Worm (Caenorhabditis elegans): Measurements from ENCODE around the gene Y39A1A.24.
A peak's percentile ranks its signal among the peaks of the same experiment; 100 is the strongest.

The Y39A1A.24 gene

DNA sequence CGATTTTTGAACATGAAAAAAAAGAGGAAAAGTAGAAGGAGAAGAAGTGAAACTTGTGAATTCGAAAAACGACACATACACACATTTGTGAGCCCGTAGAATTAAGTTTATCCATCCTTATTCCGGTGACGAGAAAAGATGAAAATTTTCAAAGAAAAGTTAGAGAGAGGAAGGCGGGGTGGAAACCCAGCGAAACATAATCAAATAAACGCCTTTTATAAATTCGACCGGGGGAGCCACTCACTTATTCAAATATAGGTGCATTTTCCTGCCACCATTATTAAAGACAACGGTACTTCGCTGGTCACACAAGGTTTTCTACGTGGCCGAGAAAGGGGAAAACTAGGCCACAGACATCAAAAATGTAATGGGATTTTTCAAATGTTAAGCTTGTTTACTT lies 28.9 kb upstream of the Y39A1A.24 start:
- no peak for TF ChIP-seq pag-3 (tag; optimal IDR thresholded peaks at IDR 0.05; ENCODE audit: borderline replicate concordance, insufficient read depth)
- no peak for TF ChIP-seq nhr-20 (tag; optimal IDR thresholded peaks at IDR 0.05)
- no peak for TF ChIP-seq Y116A8C.19 (tag; optimal IDR thresholded peaks at IDR 0.05; ENCODE audit: borderline replicate concordance)
- TF ChIP-seq nhr-71 (tag; optimal IDR thresholded peaks at IDR 0.05): no peak
- TF ChIP-seq fkh-10 (GFP tag; optimal IDR thresholded peaks at IDR 0.05): peak; percentile 40
- TF ChIP-seq ceh-8 (GFP tag; optimal IDR thresholded peaks at IDR 0.05): no peak
- no peak for TF ChIP-seq ces-1 (GFP tag; optimal IDR thresholded peaks at IDR 0.05)

DNA sequence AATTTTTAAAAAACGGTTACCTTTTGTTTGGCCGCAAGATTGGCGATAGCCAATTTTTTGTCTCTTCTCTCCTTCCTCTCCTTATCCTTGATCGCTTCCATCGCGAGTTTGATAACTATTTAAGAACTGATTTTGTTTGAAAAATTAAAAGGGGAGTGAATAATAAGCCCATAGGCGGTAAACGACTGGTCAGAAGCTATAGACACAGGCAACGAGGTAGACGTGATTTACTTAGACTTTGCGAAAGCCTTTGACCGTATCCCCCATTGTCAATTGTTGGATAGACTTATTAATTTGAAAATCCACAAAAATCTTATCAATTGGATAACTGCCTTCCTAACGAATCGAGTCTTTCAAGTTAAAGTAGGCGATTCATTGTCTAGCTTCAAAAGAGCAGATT lies 26.2 kb upstream of the Y39A1A.24 start, which contains the start of gene Y45F3A.5:
Y45F3A.5 (minus strand) TSS at position 101 of the 400 bp plus-strand sequence.
- TF ChIP-seq nhr-90 (tag; optimal IDR thresholded peaks at IDR 0.05; ENCODE audit: poor library complexity) (no peak), lin-39 (tag; optimal IDR thresholded peaks at IDR 0.05) (no peak), blmp-1 (tag; optimal IDR thresholded peaks at IDR 0.05) (no peak), nhr-19 (GFP tag; conservative IDR thresholded peaks at IDR 0.05) (no peak), ets-5 (GFP tag; IDR thresholded peaks at IDR 0.05) (no peak), fos-1 (tag; optimal IDR thresholded peaks at IDR 0.05) (no peak), F16B12.6 (tag; optimal IDR thresholded peaks at IDR 0.05) (no peak), nhr-77 (tag; optimal IDR thresholded peaks at IDR 0.05) (no peak), fkh-10 (GFP tag; optimal IDR thresholded peaks at IDR 0.05) (no peak), C04F5.9 (tag; optimal IDR thresholded peaks at IDR 0.05) (no peak), xbp-1 (tag; optimal IDR thresholded peaks at IDR 0.05) (no peak), dpl-1 (GFP tag; optimal IDR thresholded peaks at IDR 0.05) (no peak)

DNA sequence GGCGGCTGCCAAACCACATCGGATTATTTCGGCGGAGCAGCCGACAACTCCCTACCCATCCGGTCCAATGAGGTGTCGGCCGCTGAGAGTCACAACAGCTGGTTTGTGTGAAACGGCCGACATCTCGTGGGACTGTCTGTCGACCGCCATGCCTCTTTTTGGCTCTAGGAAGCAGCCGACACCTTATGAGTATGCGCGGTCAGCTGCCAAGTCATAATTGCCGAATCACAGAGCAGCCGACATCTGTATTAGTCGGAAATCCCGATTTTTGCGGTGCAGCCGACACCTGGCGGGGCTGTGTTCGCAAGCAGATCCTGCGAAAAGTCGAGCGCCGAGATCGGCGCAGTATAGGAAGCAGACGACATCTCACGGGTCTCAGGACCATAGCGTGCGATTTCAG lies 20.4 kb upstream of the Y39A1A.24 start:
- TF ChIP-seq ceh-8 (GFP tag; optimal IDR thresholded peaks at IDR 0.05) (no peak), nhr-77 (tag; optimal IDR thresholded peaks at IDR 0.05) (no peak), nhr-237 (tag; optimal IDR thresholded peaks at IDR 0.05) (no peak), C16A3.4 (tag; optimal IDR thresholded peaks at IDR 0.05) (no peak), unc-86 (tag; optimal IDR thresholded peaks at IDR 0.05) (no peak), unc-30 (tag; optimal IDR thresholded peaks at IDR 0.05) (no peak), nhr-84 (tag; optimal IDR thresholded peaks at IDR 0.05) (no peak), ceh-88 (GFP tag; IDR thresholded peaks at IDR 0.05) (no peak)

DNA sequence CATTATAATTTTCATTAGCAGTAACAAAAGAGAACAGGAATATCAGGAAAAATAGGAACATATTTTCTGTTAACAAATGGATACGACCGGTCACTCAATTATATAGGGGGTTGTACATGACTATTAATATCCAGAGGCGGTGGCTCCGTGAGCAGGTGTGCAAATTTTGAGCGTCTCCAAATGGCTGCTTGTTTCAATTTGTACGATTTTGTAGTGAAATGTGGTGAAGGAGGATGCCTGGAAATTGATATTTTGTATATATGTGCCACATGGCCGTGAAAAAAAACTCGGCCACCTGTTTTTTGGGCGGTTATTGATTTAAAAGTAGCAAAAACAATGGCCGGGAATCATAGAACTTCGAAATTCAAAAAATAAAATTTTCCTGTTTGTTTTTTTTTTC lies 19.7 kb upstream of the Y39A1A.24 start, which contains the start of gene Y45F3A.8:
Y45F3A.8 (minus strand) TSS at position 101 of the 400 bp plus-strand sequence.
- TF ChIP-seq nhr-85 (tag) (no peak), nhr-76 (tag; optimal IDR thresholded peaks at IDR 0.05) (no peak), Y116A8C.19 (tag; optimal IDR thresholded peaks at IDR 0.05; ENCODE audit: borderline replicate concordance) (no peak), zag-1 (tag; optimal IDR thresholded peaks at IDR 0.05) (no peak), unc-86 (tag; optimal IDR thresholded peaks at IDR 0.05) (no peak), fkh-8 (tag; optimal IDR thresholded peaks at IDR 0.05) (no peak), nhr-28 (tag; optimal IDR thresholded peaks at IDR 0.05) (no peak), xbp-1 (tag; optimal IDR thresholded peaks at IDR 0.05) (no peak), lin-39 (tag; optimal IDR thresholded peaks at IDR 0.05) (no peak), elt-2 (tag; optimal IDR thresholded peaks at IDR 0.05) (no peak)

DNA sequence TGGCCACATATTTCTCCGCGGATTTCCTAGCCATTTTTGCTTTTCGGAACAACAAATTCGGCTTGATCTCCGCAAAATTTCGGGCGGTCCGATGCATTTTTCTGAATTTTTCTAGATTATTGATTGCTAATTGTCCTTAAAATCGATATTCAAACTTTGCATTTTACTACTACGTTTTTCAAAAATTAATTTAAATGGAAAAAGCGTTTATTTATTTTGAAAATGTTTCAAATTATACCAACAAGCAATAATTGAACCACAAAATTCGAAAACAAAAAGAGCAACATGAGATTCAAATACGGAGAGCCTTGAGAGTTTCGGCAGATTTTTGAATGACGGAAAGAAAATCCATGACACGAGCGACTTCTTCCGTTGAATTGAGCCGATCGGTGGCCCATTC lies 17.4 kb upstream of the Y39A1A.24 start, which contains the start of gene Y45F3A.9:
Y45F3A.9 (minus strand) TSS at position 101 of the 400 bp plus-strand sequence.
- no peak for TF ChIP-seq mep-1 (tag; optimal IDR thresholded peaks at IDR 0.05)
- no peak for TF ChIP-seq sup-37 (GFP tag; optimal IDR thresholded peaks at IDR 0.05)
- TF ChIP-seq ceh-88 (GFP tag; IDR thresholded peaks at IDR 0.05): no peak
- no peak for TF ChIP-seq unc-30 (tag; optimal IDR thresholded peaks at IDR 0.05)
- TF ChIP-seq efl-3 (GFP tag; optimal IDR thresholded peaks at IDR 0.05): no peak
- TF ChIP-seq pag-3 (tag; optimal IDR thresholded peaks at IDR 0.05; ENCODE audit: borderline replicate concordance, insufficient read depth): no peak
- no peak for TF ChIP-seq Y116A8C.19 (tag; optimal IDR thresholded peaks at IDR 0.05; ENCODE audit: borderline replicate concordance)
- TF ChIP-seq snpc-4 (tag; optimal IDR thresholded peaks at IDR 0.05): no peak
- TF ChIP-seq nhr-237 (tag; optimal IDR thresholded peaks at IDR 0.05): no peak
